Fruit fly (Drosophila melanogaster): Measurements from ENCODE around the gene InR.

InR gene

dm6 chr3R:21557884-21558283, 61.2 kb downstream of the InR start:
- no peak for TF ChIP-seq Pif1B (GFP tag; optimal IDR thresholded peaks at IDR 0.05)
- no peak for TF ChIP-seq fd96Ca (GFP tag; IDR thresholded peaks at IDR 0.05)
- no peak for TF ChIP-seq gl (tag; optimal IDR thresholded peaks at IDR 0.05)
- no peak for TF ChIP-seq CG8159 (tag; optimal IDR thresholded peaks at IDR 0.05)
- no peak for TF ChIP-seq EcR (GFP tag; optimal IDR thresholded peaks at IDR 0.05)
- no peak for TF ChIP-seq rn (GFP tag; IDR thresholded peaks at IDR 0.05)
- TF ChIP-seq Ets98B (GFP tag; IDR thresholded peaks at IDR 0.05): no peak
- no peak for TF ChIP-seq CG13204 (GFP tag; optimal IDR thresholded peaks at IDR 0.05)
- TF ChIP-seq CG8301 (tag; optimal IDR thresholded peaks at IDR 0.05): no peak
- no peak for TF ChIP-seq CG34367 (tag; optimal IDR thresholded peaks at IDR 0.05)
- TF ChIP-seq D1 (tag; optimal IDR thresholded peaks at IDR 0.05): no peak
- TF ChIP-seq Snoo (tag; optimal IDR thresholded peaks at IDR 0.05): no peak
- TF ChIP-seq CG4496 (GFP tag; IDR thresholded peaks at IDR 0.05): no peak
- TF ChIP-seq CG12605 (GFP tag; IDR thresholded peaks at IDR 0.05): no peak
- TF ChIP-seq CG14655 (GFP tag; optimal IDR thresholded peaks at IDR 0.05): no peak
- TF ChIP-seq CG9948 (tag; optimal IDR thresholded peaks at IDR 0.05): no peak
- TF ChIP-seq Pif1A (GFP tag; optimal IDR thresholded peaks at IDR 0.05): no peak
- TF ChIP-seq CG15710 (tag; optimal IDR thresholded peaks at IDR 0.05): no peak

- TF ChIP-seq fd96Ca (GFP tag; IDR thresholded peaks at IDR 0.05) (no peak), D1 (tag; optimal IDR thresholded peaks at IDR 0.05) (no peak), CG8159 (tag; optimal IDR thresholded peaks at IDR 0.05) (no peak), CG8301 (tag; optimal IDR thresholded peaks at IDR 0.05) (no peak), Pif1B (GFP tag; optimal IDR thresholded peaks at IDR 0.05) (no peak), gl (tag; optimal IDR thresholded peaks at IDR 0.05) (no peak), CG17806 (tag; optimal IDR thresholded peaks at IDR 0.05) (no peak), CG12605 (GFP tag; IDR thresholded peaks at IDR 0.05) (no peak), Pif1A (GFP tag; optimal IDR thresholded peaks at IDR 0.05) (no peak), CG10348 (GFP tag; IDR thresholded peaks at IDR 0.05) (no peak), CG14655 (GFP tag; optimal IDR thresholded peaks at IDR 0.05) (no peak), CG34367 (tag; optimal IDR thresholded peaks at IDR 0.05) (no peak), Ets98B (GFP tag; IDR thresholded peaks at IDR 0.05) (no peak), CG13204 (GFP tag; optimal IDR thresholded peaks at IDR 0.05) (no peak), EcR (GFP tag; optimal IDR thresholded peaks at IDR 0.05) (no peak), CG15710 (tag; optimal IDR thresholded peaks at IDR 0.05) (no peak), CG4496 (GFP tag; IDR thresholded peaks at IDR 0.05) (no peak), CG9948 (tag; optimal IDR thresholded peaks at IDR 0.05) (no peak), CG32121 (GFP tag; IDR thresholded peaks at IDR 0.05) (no peak)
Observed at dm6 chr3R:21557052-21557451, 62.1 kb downstream of the InR start, which contains the start of gene slou. slou (minus strand) TSS chr3R:21557182.

- TF ChIP-seq CG8159 (tag; optimal IDR thresholded peaks at IDR 0.05): no peak
- TF ChIP-seq D1 (tag; optimal IDR thresholded peaks at IDR 0.05): no peak
- no peak for TF ChIP-seq CG15710 (tag; optimal IDR thresholded peaks at IDR 0.05)
- no peak for TF ChIP-seq CG13204 (GFP tag; optimal IDR thresholded peaks at IDR 0.05)
- no peak for TF ChIP-seq EcR (GFP tag; optimal IDR thresholded peaks at IDR 0.05)
- no peak for TF ChIP-seq Pif1A (GFP tag; optimal IDR thresholded peaks at IDR 0.05)
- no peak for TF ChIP-seq Snoo (tag; optimal IDR thresholded peaks at IDR 0.05)
- TF ChIP-seq fd96Ca (GFP tag; IDR thresholded peaks at IDR 0.05): no peak
- no peak for TF ChIP-seq rn (GFP tag; IDR thresholded peaks at IDR 0.05)
- TF ChIP-seq Ets98B (GFP tag; IDR thresholded peaks at IDR 0.05): no peak
- no peak for TF ChIP-seq CG17806 (tag; optimal IDR thresholded peaks at IDR 0.05)
- no peak for TF ChIP-seq CG12605 (GFP tag; IDR thresholded peaks at IDR 0.05)
- no peak for TF ChIP-seq CG4496 (GFP tag; IDR thresholded peaks at IDR 0.05)
- no peak for TF ChIP-seq gl (tag; optimal IDR thresholded peaks at IDR 0.05)
- no peak for TF ChIP-seq CG34367 (tag; optimal IDR thresholded peaks at IDR 0.05)
- TF ChIP-seq CG32121 (GFP tag; IDR thresholded peaks at IDR 0.05): no peak
Observed at dm6 chr3R:21551565-21551964, 67.6 kb downstream of the InR start.

dm6 chr3R:21548956-21549355, 70.2 kb downstream of the InR start:
- TF ChIP-seq CG10348 (GFP tag; IDR thresholded peaks at IDR 0.05): no peak
- no peak for TF ChIP-seq CG8301 (tag; optimal IDR thresholded peaks at IDR 0.05)
- no peak for TF ChIP-seq CG32121 (GFP tag; IDR thresholded peaks at IDR 0.05)
- TF ChIP-seq CG8159 (tag; optimal IDR thresholded peaks at IDR 0.05): no peak
- TF ChIP-seq Pif1B (GFP tag; optimal IDR thresholded peaks at IDR 0.05): no peak
- TF ChIP-seq Snoo (tag; optimal IDR thresholded peaks at IDR 0.05): no peak
- TF ChIP-seq D1 (tag; optimal IDR thresholded peaks at IDR 0.05): no peak
- no peak for TF ChIP-seq Pif1A (GFP tag; optimal IDR thresholded peaks at IDR 0.05)
- TF ChIP-seq CG13204 (GFP tag; optimal IDR thresholded peaks at IDR 0.05): no peak
- no peak for TF ChIP-seq fd96Ca (GFP tag; IDR thresholded peaks at IDR 0.05)
- TF ChIP-seq EcR (GFP tag; optimal IDR thresholded peaks at IDR 0.05): no peak
- TF ChIP-seq rn (GFP tag; IDR thresholded peaks at IDR 0.05): no peak
- TF ChIP-seq CG12605 (GFP tag; IDR thresholded peaks at IDR 0.05): no peak
- no peak for TF ChIP-seq CG17806 (tag; optimal IDR thresholded peaks at IDR 0.05)
- no peak for TF ChIP-seq CG15710 (tag; optimal IDR thresholded peaks at IDR 0.05)
- TF ChIP-seq gl (tag; optimal IDR thresholded peaks at IDR 0.05): no peak
- no peak for TF ChIP-seq CG34367 (tag; optimal IDR thresholded peaks at IDR 0.05)
- TF ChIP-seq CG9948 (tag; optimal IDR thresholded peaks at IDR 0.05): no peak
- no peak for TF ChIP-seq CG14655 (GFP tag; optimal IDR thresholded peaks at IDR 0.05)

- TF ChIP-seq D1 (tag; optimal IDR thresholded peaks at IDR 0.05): no peak
- no peak for TF ChIP-seq CG13204 (GFP tag; optimal IDR thresholded peaks at IDR 0.05)
- TF ChIP-seq CG8301 (tag; optimal IDR thresholded peaks at IDR 0.05): no peak
- TF ChIP-seq Snoo (tag; optimal IDR thresholded peaks at IDR 0.05): no peak
- TF ChIP-seq EcR (GFP tag; optimal IDR thresholded peaks at IDR 0.05): no peak
- no peak for TF ChIP-seq Pif1B (GFP tag; optimal IDR thresholded peaks at IDR 0.05)
- no peak for TF ChIP-seq CG34367 (tag; optimal IDR thresholded peaks at IDR 0.05)
- TF ChIP-seq Ets98B (GFP tag; IDR thresholded peaks at IDR 0.05): no peak
- no peak for TF ChIP-seq CG9948 (tag; optimal IDR thresholded peaks at IDR 0.05)
Observed at dm6 chr3R:21544107-21544506, 75.0 kb downstream of the InR start.

Measured in whole organism, pupa.